Worm (Caenorhabditis elegans) whole organism, L3 larva: ENCODE data around the gene klp-11.

Experiments used
- ceh-16 ChIP-seq: sonication (generic microtip); optimal IDR thresholded peaks from 2 replicates; lab custom pipeline; 2017; ENCODE audit warnings: missing biosample characterization, missing genetic modification characterization
- egl-27 ChIP-seq: sonication (generic microtip); optimal IDR thresholded peaks from 4 replicates; lab custom pipeline; 2017; ENCODE audit warnings: missing biosample characterization, missing genetic modification reagents, missing genetic modification characterization
- fos-1 ChIP-seq: fragments of 150-350 bp; optimal IDR thresholded peaks from 2 replicates; lab custom pipeline; 2014; ENCODE audit warnings: missing biosample characterization, missing genetic modification characterization
- mdl-1 ChIP-seq: fragments of 150-350 bp; optimal IDR thresholded peaks from 2 replicates; lab custom pipeline; 2014; ENCODE audit warnings: missing biosample characterization, missing genetic modification characterization
- nhr-12 ChIP-seq: fragments of 150-350 bp; optimal IDR thresholded peaks from 2 replicates; lab custom pipeline; 2014; ENCODE audit warnings: missing biosample characterization, missing genetic modification characterization
- nhr-25 ChIP-seq: sonication (generic microtip); optimal IDR thresholded peaks from 2 replicates; lab custom pipeline; 2017; ENCODE audit warnings: missing biosample characterization, missing genetic modification characterization
- nhr-77 ChIP-seq: fragments of 150-350 bp; optimal IDR thresholded peaks from 2 replicates; lab custom pipeline; 2014; ENCODE audit warnings: missing biosample characterization, missing genetic modification characterization
- skn-1 ChIP-seq: fragments of 150-350 bp; optimal IDR thresholded peaks from 2 replicates; lab custom pipeline; 2014; ENCODE audit warnings: missing biosample characterization, missing genetic modification characterization
- snpc-4 ChIP-seq: fragments of 150-350 bp; optimal IDR thresholded peaks from 2 replicates; lab custom pipeline; 2014; ENCODE audit warnings: missing biosample characterization, missing genetic modification characterization
- unc-39 ChIP-seq: sonication (generic microtip); optimal IDR thresholded peaks from 4 replicates; lab custom pipeline; 2017; ENCODE audit warnings: missing biosample characterization, missing genetic modification characterization

ce11 chrIV:8792808-8793207 lies 30.9 kb upstream of the klp-11 start, which contains the start of gene C33D9.3:
- no peak for TF ChIP-seq ceh-16 (tag; lab: Kevin White, UChicago)
- TF ChIP-seq skn-1 (tag; lab: Kevin White, UChicago): no peak
- TF ChIP-seq fos-1 (tag; lab: Kevin White, UChicago): no peak
- TF ChIP-seq nhr-12 (tag; lab: Kevin White, UChicago): no peak
- no peak for TF ChIP-seq mdl-1 (tag; lab: Kevin White, UChicago)
- no peak for TF ChIP-seq snpc-4 (tag; lab: Kevin White, UChicago)
- no peak for TF ChIP-seq nhr-25 (tag; lab: Kevin White, UChicago)
- no peak for TF ChIP-seq unc-39
- no peak for TF ChIP-seq egl-27 (tag; lab: Kevin White, UChicago)
- TF ChIP-seq nhr-77: no peak
